Fruit fly (Drosophila melanogaster) whole organism, prepupa: ENCODE measurements around the gene CG31230.

Experiments
- Blimp-1 ChIP-seq: fragments of 200-800 bp; sonication (Bioruptor generic); optimal IDR thresholded peaks from 3 replicates; lab custom pipeline; 2017; ENCODE audit warnings: missing biosample characterization, missing genetic modification characterization, mild to moderate bottlenecking, moderate library complexity, missing genetic modification reagents
- CG34406 ChIP-seq: fragments of 200-800 bp; sonication (Bioruptor generic); optimal IDR thresholded peaks from 3 replicates; lab custom pipeline; 2016; ENCODE audit warnings: missing biosample characterization, missing genetic modification characterization
- CG4318 ChIP-seq: fragments of 200-800 bp; sonication (Bioruptor generic); optimal IDR thresholded peaks from 3 replicates; lab custom pipeline; 2017; ENCODE audit warnings: missing biosample characterization, mild to moderate bottlenecking, missing genetic modification characterization
- CG6808 ChIP-seq: fragments of 200-800 bp; sonication (Bioruptor generic); optimal IDR thresholded peaks from 3 replicates; lab custom pipeline; 2017; ENCODE audit warnings: missing biosample characterization, missing genetic modification characterization, mild to moderate bottlenecking, moderate library complexity, missing genetic modification reagents
- Hr4 ChIP-seq: fragments of 200-800 bp; sonication (Bioruptor generic); optimal IDR thresholded peaks from 3 replicates; lab custom pipeline; 2016; ENCODE audit warnings: missing biosample characterization, missing genetic modification characterization
- Lpt ChIP-seq: fragments of 200-800 bp; sonication (Bioruptor generic); optimal IDR thresholded peaks from 3 replicates; lab custom pipeline; 2016; ENCODE audit warnings: missing biosample characterization, missing genetic modification characterization
- Smox ChIP-seq: fragments of 200-800 bp; sonication (Bioruptor generic); optimal IDR thresholded peaks from 3 replicates; lab custom pipeline; 2016; ENCODE audit warnings: missing biosample characterization, missing genetic modification characterization
- Sox14 ChIP-seq: fragments of 200-800 bp; sonication (Bioruptor generic); optimal IDR thresholded peaks from 3 replicates; lab custom pipeline; 2016; ENCODE audit warnings: missing biosample characterization, missing genetic modification characterization
- esn ChIP-seq: fragments of 200-800 bp; sonication (Bioruptor generic); optimal IDR thresholded peaks from 2 replicates; lab custom pipeline; 2016; ENCODE audit warnings: missing biosample characterization, mild to moderate bottlenecking, missing genetic modification characterization, moderate library complexity
- spab ChIP-seq: fragments of 200-800 bp; sonication (Bioruptor generic); optimal IDR thresholded peaks from 2 replicates; lab custom pipeline; 2017; ENCODE audit warnings: missing biosample characterization, mild to moderate bottlenecking, missing genetic modification characterization, missing genetic modification reagents

DNA sequence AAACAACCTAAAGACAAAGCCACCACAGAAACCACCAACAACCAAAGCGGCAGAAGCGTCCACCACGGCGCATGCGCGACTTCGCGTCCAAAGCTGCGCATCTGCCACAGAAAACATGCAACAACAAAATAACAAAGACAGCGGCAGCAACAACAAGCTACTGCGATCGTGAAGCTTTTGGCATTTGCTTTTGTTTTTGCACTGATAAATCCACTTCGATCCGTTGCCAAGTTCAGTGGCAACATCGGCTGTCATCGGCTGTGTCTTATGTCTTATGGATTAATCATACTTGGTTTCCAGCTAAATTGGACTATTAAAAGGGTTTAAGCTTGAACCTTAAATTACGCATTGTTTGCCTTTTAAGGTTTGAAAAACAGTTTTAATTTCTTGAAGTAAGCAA is 21.1 kb downstream of the CG31230 start, which contains the start of gene Muc91C:
- TF ChIP-seq Blimp-1 (GFP tag; lab: Kevin White, UChicago) = no peak
- TF ChIP-seq CG6808 (GFP tag; lab: Kevin White, UChicago) = no peak
- no peak for TF ChIP-seq Smox (GFP tag; lab: Kevin White, UChicago)
- no peak for TF ChIP-seq CG34406 (GFP tag; lab: Kevin White, UChicago)
- no peak for TF ChIP-seq Lpt
- no peak for TF ChIP-seq Hr4
- no peak for TF ChIP-seq spab (GFP tag; lab: Kevin White, UChicago)
- TF ChIP-seq CG4318 = no peak
- no peak for TF ChIP-seq esn (GFP tag; lab: Kevin White, UChicago)
- no peak for TF ChIP-seq Sox14 (GFP tag; lab: Kevin White, UChicago)
